Worm (Caenorhabditis elegans) whole organism, L4/young adult: ENCODE measurements around the gene chil-25.
"Not testable (repeated sequence)": the region's sequence is repeated elsewhere in the genome, so short reads cannot be mapped to it uniquely, and the experiment has no call there.

ENCODE experiments used
- W03F9.2 ChIP-seq: fragments of 150-350 bp; optimal IDR thresholded peaks from 2 replicates; lab custom pipeline; 2014; ENCODE audit warnings: missing biosample characterization, missing genetic modification characterization
- dao-5 ChIP-seq: sonication (generic microtip); optimal IDR thresholded peaks from 2 replicates; lab custom pipeline; 2016; ENCODE audit warnings: missing genotype, missing genetic modification characterization, moderate library complexity, missing compliant biosample characterization
- him-1 ChIP-seq: sonication (generic microtip); optimal IDR thresholded peaks from 2 replicates; lab custom pipeline; 2016; ENCODE audit warnings: missing genotype, missing genetic modification reagents, missing genetic modification characterization, missing compliant biosample characterization

Gene chil-25

ce11 chrII:9461881-9462280 is 12.4 kb downstream of the chil-25 start, which contains the start of gene chil-21:
Gene chil-21, minus strand, starts transcription at chrII:9461981.
- TF ChIP-seq him-1, W03F9.2, dao-5 (tag; lab: Kevin White, UChicago): not testable (repeated sequence)

DNA sequence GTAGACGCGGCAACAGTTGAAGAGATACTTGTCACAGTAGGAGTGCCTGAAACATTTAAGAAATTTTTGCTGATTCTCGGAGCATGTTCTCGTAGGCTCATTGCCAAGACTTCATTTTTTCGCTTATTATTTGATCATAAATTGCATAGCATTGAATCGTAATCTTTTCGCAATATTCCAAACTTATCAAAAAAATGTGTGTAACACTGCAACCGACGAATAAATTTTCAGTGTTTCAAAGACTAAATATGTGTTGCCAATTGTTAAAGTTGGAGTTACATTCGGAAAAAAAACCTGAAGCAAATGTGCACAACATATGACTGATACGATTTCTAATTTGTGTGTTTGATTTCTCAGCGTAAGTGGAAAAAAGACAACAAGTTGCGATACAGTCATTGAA is 14.8 kb downstream of the chil-25 start, which contains the start of gene R09D1.14:
TSS of gene R09D1.14 (minus strand) at position 101 of the 400 bp plus-strand sequence.
- TF ChIP-seq dao-5, him-1, W03F9.2 (tag; lab: Kevin White, UChicago): not testable (repeated sequence)

DNA sequence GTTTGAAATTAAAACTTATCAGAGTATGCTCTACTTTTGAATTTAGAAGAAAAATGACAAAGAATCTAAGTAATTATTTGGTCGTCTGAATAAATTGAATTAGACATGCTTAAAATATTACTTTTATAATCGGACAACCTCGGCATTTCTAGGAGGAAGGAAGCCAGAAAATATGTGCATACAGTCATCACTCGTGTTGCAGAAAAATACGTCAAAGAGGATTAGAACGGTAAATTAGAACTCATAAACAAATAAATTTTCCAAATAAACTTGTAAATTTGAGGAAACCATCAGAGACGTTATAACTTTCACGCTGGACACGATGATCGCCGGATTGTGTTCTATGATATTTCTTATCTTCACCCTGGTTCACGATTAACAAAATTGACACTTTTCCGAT is 20.0 kb downstream of the chil-25 start, which contains the start of gene chil-19:
TSS of gene chil-19 (minus strand) at position 101 of the 400 bp plus-strand sequence.
- no peak for TF ChIP-seq dao-5 (tag; lab: Kevin White, UChicago)
- TF ChIP-seq W03F9.2 (tag; lab: Kevin White, UChicago): no peak
- TF ChIP-seq him-1 (tag; lab: Kevin White, UChicago): no peak

DNA sequence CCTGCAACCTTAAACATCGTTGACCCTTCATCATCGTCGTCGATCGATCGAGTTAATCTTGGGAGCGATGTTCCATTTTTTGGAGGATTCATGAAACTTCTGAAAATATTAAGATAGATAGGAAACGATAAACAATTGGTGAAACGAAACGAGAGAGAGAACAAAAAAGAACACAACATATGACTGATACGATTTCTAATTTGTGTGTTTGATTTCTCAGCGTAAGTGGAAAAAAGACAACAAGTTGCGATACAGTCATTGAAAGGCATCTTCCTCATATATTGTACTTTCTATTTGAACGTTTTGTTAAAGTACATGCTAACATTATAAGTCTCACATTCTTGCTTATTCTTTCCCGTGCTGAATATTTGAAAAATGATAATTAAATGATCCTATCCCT is 22.1 kb downstream of the chil-25 start, which contains the start of gene R09D1.12:
TSS of gene R09D1.12 (minus strand) at position 101 of the 400 bp plus-strand sequence.
- not testable (repeated sequence) for TF ChIP-seq dao-5, him-1, W03F9.2 (tag; lab: Kevin White, UChicago)

DNA sequence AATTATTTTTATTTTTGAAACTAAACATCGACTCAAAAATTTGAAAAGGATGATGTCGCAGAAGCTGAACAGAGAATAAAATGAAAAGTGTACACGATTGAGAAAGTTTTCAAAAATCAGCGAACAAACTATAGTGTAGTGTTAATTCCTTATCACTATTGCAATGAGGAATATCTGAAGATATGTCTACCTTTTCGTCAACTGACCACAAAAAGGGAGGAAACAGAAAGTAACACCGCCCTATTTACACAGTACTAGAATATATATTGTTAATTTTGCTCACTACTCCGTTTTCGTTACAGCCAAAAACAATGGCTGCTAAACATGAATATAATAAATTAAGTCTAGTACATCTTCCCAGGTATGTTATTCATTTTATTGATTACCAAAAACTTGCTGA is 26.3 kb downstream of the chil-25 start, which contains the start of gene chil-18:
TSS of gene chil-18 (plus strand) at position 301 of the 400 bp plus-strand sequence.
- TF ChIP-seq W03F9.2 (tag; lab: Kevin White, UChicago) (no peak), dao-5 (tag; lab: Kevin White, UChicago) (no peak)

DNA sequence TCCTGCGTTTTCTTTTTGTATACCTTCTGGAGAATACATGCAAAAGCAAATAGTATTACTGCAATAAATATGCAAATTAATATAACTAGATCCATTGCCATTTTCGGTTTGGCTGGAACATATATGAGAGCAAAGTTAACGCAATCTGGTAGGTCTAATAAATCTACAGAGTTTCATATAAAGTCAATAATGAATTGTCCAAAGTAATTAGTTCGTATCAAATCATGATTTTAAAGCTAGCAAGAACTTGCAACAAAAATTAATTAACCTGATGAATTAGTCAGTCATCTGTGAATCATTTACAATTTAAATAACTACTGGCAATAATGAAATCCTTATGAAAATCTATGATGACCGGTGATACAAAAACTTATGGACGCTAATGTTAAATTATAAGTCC is 28.9 kb downstream of the chil-25 start, which contains the start of gene R09D1.13:
TSS of gene R09D1.13 (minus strand) at position 101 of the 400 bp plus-strand sequence.
- no peak for TF ChIP-seq W03F9.2 (tag; lab: Kevin White, UChicago)
- TF ChIP-seq dao-5 (tag; lab: Kevin White, UChicago): no peak
- TF ChIP-seq him-1 (tag; lab: Kevin White, UChicago): no peak

ce11 chrII:9443522-9443921 is 30.7 kb downstream of the chil-25 start, which contains the start of gene chil-15:
Gene chil-15, minus strand, starts transcription at chrII:9443622.
- TF ChIP-seq W03F9.2 (tag; lab: Kevin White, UChicago): no peak
- no peak for TF ChIP-seq him-1 (tag; lab: Kevin White, UChicago)
- TF ChIP-seq dao-5 (tag; lab: Kevin White, UChicago): no peak

DNA sequence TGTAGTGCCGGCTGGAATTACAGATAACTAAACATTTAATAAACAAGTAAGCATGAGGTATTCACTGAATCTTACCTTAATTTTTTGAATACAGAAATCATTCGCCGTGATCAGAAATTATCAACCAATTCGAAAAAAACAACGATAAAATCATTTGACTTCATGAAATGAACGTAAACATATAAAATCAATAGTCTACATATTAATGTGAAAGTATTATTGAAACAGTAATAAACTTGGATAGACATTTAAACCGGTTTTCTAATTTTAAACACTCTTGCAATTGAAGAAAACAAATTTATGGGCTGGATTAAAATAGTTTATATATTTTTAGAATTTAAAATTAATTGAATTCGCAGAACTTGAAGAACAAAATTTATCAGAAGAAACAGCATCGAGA is 32.4 kb downstream of the chil-25 start, which contains the start of gene chil-16:
TSS of gene chil-16 (minus strand) at position 101 of the 400 bp plus-strand sequence.
- TF ChIP-seq him-1 (tag; lab: Kevin White, UChicago) (no peak), dao-5 (tag; lab: Kevin White, UChicago) (no peak), W03F9.2 (tag; lab: Kevin White, UChicago) (no peak)

DNA sequence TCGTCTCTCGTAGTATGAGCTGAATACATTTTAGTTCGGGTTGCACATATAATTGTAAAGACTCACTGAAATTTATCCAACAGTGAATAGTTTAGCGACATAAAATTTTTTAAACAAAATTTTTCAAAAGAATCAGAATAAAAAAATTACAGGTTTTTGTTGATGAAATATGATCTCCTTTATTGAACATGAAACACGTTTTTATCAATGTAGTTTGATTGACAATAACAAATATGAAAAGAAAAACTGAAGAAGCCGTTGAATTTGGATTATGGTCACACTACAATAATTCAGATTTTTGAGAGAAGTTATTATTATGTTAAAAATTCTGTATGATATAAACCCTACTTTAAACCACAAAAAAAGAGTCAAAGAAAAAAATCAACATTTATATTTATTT is 34.2 kb downstream of the chil-25 start, which contains the start of gene chil-17:
TSS of gene chil-17 (minus strand) at position 101 of the 400 bp plus-strand sequence.
- TF ChIP-seq him-1 (tag; lab: Kevin White, UChicago): no peak
- no peak for TF ChIP-seq W03F9.2 (tag; lab: Kevin White, UChicago)
- no peak for TF ChIP-seq dao-5 (tag; lab: Kevin White, UChicago)

DNA sequence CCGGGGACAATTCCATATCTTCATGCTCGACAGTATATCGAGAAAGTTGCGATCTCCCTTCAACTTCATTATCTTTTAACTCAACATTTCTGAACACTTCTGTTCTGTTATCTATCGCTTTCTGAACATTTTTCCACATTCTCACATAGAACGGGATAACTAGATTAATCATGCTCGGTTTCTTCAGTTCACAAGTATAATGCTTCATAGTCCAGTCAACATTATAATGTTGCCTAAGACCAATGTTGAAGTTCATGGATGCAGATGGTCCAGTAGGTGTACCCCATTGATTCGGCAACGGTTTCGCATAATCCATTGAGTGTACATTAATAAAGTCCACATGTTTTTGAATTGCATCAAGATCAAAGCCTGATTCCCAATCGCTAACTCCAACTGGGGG is 35.4 kb downstream of the chil-25 start:
- TF ChIP-seq W03F9.2 (tag; lab: Kevin White, UChicago) (no peak), dao-5 (tag; lab: Kevin White, UChicago) (no peak), him-1 (tag; lab: Kevin White, UChicago) (no peak)

DNA sequence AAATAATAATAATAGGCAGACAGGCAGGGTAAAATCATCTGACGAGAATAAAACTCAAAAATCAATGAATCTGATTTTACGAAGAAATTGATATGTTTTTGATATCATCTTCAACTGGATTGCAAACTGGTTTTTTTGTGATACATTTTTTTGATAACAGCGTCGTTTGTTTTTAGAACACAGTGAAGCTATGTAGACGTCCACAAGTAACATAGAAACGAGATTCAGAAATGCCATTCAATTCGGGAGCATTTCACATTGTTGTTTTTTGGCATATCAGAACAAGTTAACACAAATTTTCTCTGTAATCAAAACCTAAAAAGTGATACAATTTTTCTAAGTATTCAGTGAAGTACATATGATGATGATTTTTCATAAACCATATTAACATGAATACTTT is 36.0 kb downstream of the chil-25 start, which contains the start of gene chil-13:
TSS of gene chil-13 (minus strand) at position 101 of the 400 bp plus-strand sequence.
- TF ChIP-seq him-1 (tag; lab: Kevin White, UChicago) (no peak), dao-5 (tag; lab: Kevin White, UChicago) (no peak), W03F9.2 (tag; lab: Kevin White, UChicago) (no peak)

DNA sequence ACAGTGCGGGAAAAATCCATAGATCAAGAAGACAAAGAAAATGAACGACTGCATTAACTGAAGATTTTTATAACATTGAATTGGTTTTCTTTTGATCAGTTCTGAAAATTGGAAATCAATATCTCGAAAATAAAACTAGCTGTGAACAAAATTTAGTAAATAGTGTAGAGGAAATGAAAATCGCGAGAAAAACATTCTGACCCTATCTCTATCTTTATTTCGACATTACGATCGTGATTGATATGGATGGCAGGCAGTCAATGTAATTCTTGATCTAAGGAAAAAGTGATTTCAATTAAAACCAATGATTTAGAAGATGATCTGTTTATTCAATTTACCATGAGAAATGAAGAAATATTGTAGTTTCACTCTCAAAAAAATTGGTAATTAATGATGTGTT is 38.3 kb downstream of the chil-25 start, which contains the start of gene kin-16:
TSS of gene kin-16 (minus strand) at position 101 of the 400 bp plus-strand sequence.
- TF ChIP-seq him-1 (tag; lab: Kevin White, UChicago) (no peak), W03F9.2 (tag; lab: Kevin White, UChicago) (no peak), dao-5 (tag; lab: Kevin White, UChicago) (no peak)

ce11 chrII:9433609-9434008 is 40.7 kb downstream of the chil-25 start, which contains the start of gene kin-15:
Gene kin-15, minus strand, starts transcription at chrII:9433709.
- no peak for TF ChIP-seq dao-5 (tag; lab: Kevin White, UChicago)
- no peak for TF ChIP-seq W03F9.2 (tag; lab: Kevin White, UChicago)
- no peak for TF ChIP-seq him-1 (tag; lab: Kevin White, UChicago)
